Fruit fly (Drosophila melanogaster) whole organism, embryonic: ENCODE results near the gene nol.

ENCODE experiments used
- Bgb ChIP-seq: fragments of 200-800 bp; sonication (Bioruptor generic); IDR thresholded peaks from 2 replicates; pipeline ENCODE4 v1.3.6; 2022; ENCODE audit warnings: missing biosample characterization, missing genetic modification characterization; ENCODE audit not compliant: partially characterized antibody
- C15 ChIP-seq: fragments of 200-800 bp; sonication (Bioruptor generic); IDR thresholded peaks from 3 replicates; pipeline ENCODE4 v1.3.6; 2022; ENCODE audit warnings: missing biosample characterization, missing genetic modification characterization
- CG10321 ChIP-seq: fragments of 200-800 bp; sonication (Bioruptor generic); IDR thresholded peaks from 2 replicates; pipeline ENCODE4 v1.3.6; 2022; ENCODE audit warnings: missing biosample characterization, missing genetic modification characterization
- CG10959 ChIP-seq: fragments of 200-800 bp; sonication (Bioruptor generic); IDR thresholded peaks from 2 replicates; pipeline ENCODE4 v1.3.6; 2022; ENCODE audit warnings: missing biosample characterization, missing genetic modification characterization
- CG13287 ChIP-seq: fragments of 200-800 bp; sonication (Bioruptor generic); IDR thresholded peaks from 2 replicates; pipeline ENCODE4 v1.3.6; 2022; ENCODE audit warnings: missing biosample characterization, missing genetic modification characterization; ENCODE audit not compliant: partially characterized antibody
- CG13624 ChIP-seq: fragments of 200-800 bp; sonication (Bioruptor generic); optimal IDR thresholded peaks from 2 replicates; lab custom pipeline; 2016; ENCODE audit warnings: missing biosample characterization, missing genetic modification characterization
- CG14667 ChIP-seq: fragments of 200-800 bp; sonication (Bioruptor generic); IDR thresholded peaks from 2 replicates; pipeline ENCODE4 v1.3.6; 2022; ENCODE audit warnings: missing biosample characterization, missing genetic modification characterization
- CG15514 ChIP-seq: fragments of 200-800 bp; sonication (Bioruptor generic); optimal IDR thresholded peaks from 3 replicates; lab custom pipeline; 2017; ENCODE audit warnings: missing biosample characterization, missing genetic modification characterization, mild to moderate bottlenecking, moderate library complexity, missing genetic modification reagents
- CG16779 ChIP-seq: fragments of 200-800 bp; sonication (Bioruptor generic); IDR thresholded peaks from 2 replicates; pipeline ENCODE4 v1.3.6; 2022; ENCODE audit warnings: missing biosample characterization, missing genetic modification characterization
- CG17829 ChIP-seq: fragments of 200-800 bp; optimal IDR thresholded peaks from 2 replicates; lab custom pipeline; 2019; ENCODE audit warnings: missing biosample characterization, mild to moderate bottlenecking, missing genetic modification characterization, moderate library complexity
- CG2889 ChIP-seq: fragments of 200-800 bp; sonication (Bioruptor generic); IDR thresholded peaks from 3 replicates; pipeline ENCODE4 v1.3.6; 2022; ENCODE audit warnings: missing biosample characterization, missing genetic modification characterization
- CG30431 ChIP-seq: fragments of 200-800 bp; sonication (Bioruptor generic); optimal IDR thresholded peaks from 2 replicates; lab custom pipeline; 2017; ENCODE audit warnings: missing biosample characterization, missing genetic modification characterization
- CG33213 ChIP-seq: fragments of 200-800 bp; sonication (Bioruptor generic); optimal IDR thresholded peaks from 3 replicates; lab custom pipeline; 2016; ENCODE audit warnings: missing biosample characterization, missing genetic modification characterization
- CG34422 ChIP-seq: fragments of 200-800 bp; sonication (Bioruptor generic); IDR thresholded peaks from 3 replicates; pipeline ENCODE4 v1.3.6; 2022; ENCODE audit warnings: missing biosample characterization, missing genetic modification characterization
- CG4404 ChIP-seq: fragments of 200-800 bp; sonication (Bioruptor generic); IDR thresholded peaks from 2 replicates; pipeline ENCODE4 v1.3.6; 2022; ENCODE audit warnings: missing biosample characterization, missing genetic modification characterization
- CG5245 ChIP-seq: fragments of 200-800 bp; sonication (Bioruptor generic); optimal IDR thresholded peaks from 3 replicates; lab custom pipeline; 2016; ENCODE audit warnings: missing biosample characterization, missing genetic modification characterization
- CG6689 ChIP-seq: fragments of 200-800 bp; sonication (Bioruptor generic); IDR thresholded peaks from 2 replicates; pipeline ENCODE4 v1.3.6; 2022; ENCODE audit warnings: missing biosample characterization, missing genetic modification characterization
- CG6791 ChIP-seq: fragments of 200-800 bp; sonication (Bioruptor generic); IDR thresholded peaks from 3 replicates; pipeline ENCODE4 v1.3.6; 2022; ENCODE audit warnings: missing biosample characterization, missing genetic modification characterization; ENCODE audit not compliant: partially characterized antibody
- CG7786 ChIP-seq: fragments of 200-800 bp; sonication (Bioruptor generic); optimal IDR thresholded peaks from 2 replicates; lab custom pipeline; 2016; ENCODE audit warnings: missing biosample characterization, missing genetic modification characterization
- D19A ChIP-seq: fragments of 200-800 bp; optimal IDR thresholded peaks from 3 replicates; lab custom pipeline; 2019; ENCODE audit warnings: missing biosample characterization, mild to moderate bottlenecking, missing genetic modification characterization, moderate library complexity
- Dfd ChIP-seq, 2 experiments: fragments of >200 bp; optimal IDR thresholded peaks; 2 replicates each; lab custom pipeline; 2017; ENCODE audit warnings: missing biosample characterization in 2 of 2, missing genetic modification characterization in 2 of 2
- Dp ChIP-seq: fragments of 200-800 bp; sonication (Bioruptor generic); optimal IDR thresholded peaks from 2 replicates; lab custom pipeline; 2018; ENCODE audit warnings: missing biosample characterization, mild to moderate bottlenecking, missing genetic modification characterization, moderate library complexity
- Dref ChIP-seq: fragments of 200-800 bp; sonication (Bioruptor generic); IDR thresholded peaks from 2 replicates; pipeline ENCODE4 v1.3.6; 2022; ENCODE audit warnings: missing biosample characterization, missing genetic modification characterization
- Drgx ChIP-seq: fragments of 200-800 bp; sonication (Bioruptor generic); IDR thresholded peaks from 2 replicates; pipeline ENCODE4 v1.3.6; 2022; ENCODE audit warnings: missing biosample characterization, missing genetic modification characterization
- Ets97D ChIP-seq: fragments of 200-800 bp; sonication (Bioruptor generic); optimal IDR thresholded peaks from 3 replicates; lab custom pipeline; 2016; ENCODE audit warnings: missing biosample characterization, missing genetic modification characterization
- Fer2 ChIP-seq: fragments of 200-800 bp; sonication (Bioruptor generic); optimal IDR thresholded peaks from 2 replicates; lab custom pipeline; 2018; ENCODE audit warnings: missing biosample characterization, mild to moderate bottlenecking, missing genetic modification characterization, moderate library complexity
- Hmr ChIP-seq: fragments of 200-800 bp; sonication (Bioruptor generic); optimal IDR thresholded peaks from 3 replicates; lab custom pipeline; 2017; ENCODE audit warnings: mild to moderate bottlenecking, missing biosample characterization, missing genetic modification reagents, missing genetic modification characterization
- Hmx ChIP-seq: fragments of 200-800 bp; sonication (Bioruptor generic); optimal IDR thresholded peaks from 2 replicates; lab custom pipeline; 2016; ENCODE audit warnings: missing biosample characterization, missing genetic modification characterization
- Jarid2 ChIP-seq: fragments of 200-800 bp; sonication (Bioruptor generic); optimal IDR thresholded peaks from 3 replicates; lab custom pipeline; 2017; ENCODE audit warnings: mild to moderate bottlenecking, missing biosample characterization, missing genetic modification reagents, missing genetic modification characterization
- Mad ChIP-seq: fragments of 200-800 bp; sonication (Bioruptor generic); optimal IDR thresholded peaks from 2 replicates; lab custom pipeline; 2016; ENCODE audit warnings: missing biosample characterization, missing genetic modification characterization
- Meics ChIP-seq: fragments of 200-800 bp; sonication (Bioruptor generic); optimal IDR thresholded peaks from 2 replicates; lab custom pipeline; 2017; ENCODE audit warnings: missing biosample characterization, mild to moderate bottlenecking, missing genetic modification characterization
- NC2α ChIP-seq: fragments of 200-800 bp; sonication (Bioruptor generic); optimal IDR thresholded peaks from 2 replicates; lab custom pipeline; 2016; ENCODE audit warnings: missing biosample characterization, missing genetic modification characterization
- Poxn ChIP-seq: fragments of 200-800 bp; sonication (Bioruptor generic); IDR thresholded peaks from 2 replicates; pipeline ENCODE4 v1.3.6; 2022; ENCODE audit warnings: missing biosample characterization, missing genetic modification characterization
- ato ChIP-seq: fragments of 200-800 bp; sonication (Bioruptor generic); IDR thresholded peaks from 2 replicates; pipeline ENCODE4 v1.3.6; 2022; ENCODE audit warnings: missing biosample characterization, missing genetic modification characterization; ENCODE audit not compliant: partially characterized antibody
- bsh ChIP-seq, 2 experiments: fragments of 200-800 bp; sonication (Bioruptor generic); optimal IDR thresholded peaks; 2 replicates each; lab custom pipeline; 2017 to 2018; ENCODE audit warnings: mild to moderate bottlenecking in 2 of 2, missing biosample characterization in 2 of 2, missing genetic modification characterization in 2 of 2, moderate library complexity in 1 of 2
- caup ChIP-seq: fragments of 200-800 bp; sonication (Bioruptor generic); optimal IDR thresholded peaks from 3 replicates; lab custom pipeline; 2017; ENCODE audit warnings: missing biosample characterization, mild to moderate bottlenecking, missing genetic modification characterization, moderate library complexity; ENCODE audit not compliant: severe bottlenecking
- corto ChIP-seq: fragments of 200-800 bp; sonication (Bioruptor generic); optimal IDR thresholded peaks from 2 replicates; lab custom pipeline; 2016; ENCODE audit warnings: missing biosample characterization, mild to moderate bottlenecking, missing genetic modification characterization, moderate library complexity
- crp ChIP-seq, 2 experiments: fragments of 200-800 bp; sonication (Bioruptor generic); optimal IDR thresholded peaks; 2 replicates in 1 of 2; 3 replicates in 1 of 2; lab custom pipeline; 2017; ENCODE audit warnings: missing biosample characterization in 2 of 2, missing genetic modification characterization in 2 of 2, mild to moderate bottlenecking in 1 of 2, moderate library complexity in 1 of 2
- dan ChIP-seq: fragments of 200-800 bp; sonication (Bioruptor generic); IDR thresholded peaks from 2 replicates; pipeline ENCODE4 v1.3.6; 2022; ENCODE audit warnings: missing biosample characterization, missing genetic modification characterization
- dati ChIP-seq: fragments of 200-800 bp; sonication (Bioruptor generic); IDR thresholded peaks from 2 replicates; pipeline ENCODE4 v1.3.6; 2022; ENCODE audit warnings: missing biosample characterization, missing genetic modification characterization
- dimm ChIP-seq: fragments of 200-800 bp; sonication (Bioruptor generic); IDR thresholded peaks from 2 replicates; pipeline ENCODE4 v1.3.6; 2022; ENCODE audit warnings: missing biosample characterization, missing genetic modification characterization
- fd3F ChIP-seq: fragments of 200-800 bp; sonication (Bioruptor generic); optimal IDR thresholded peaks from 2 replicates; lab custom pipeline; 2018; ENCODE audit warnings: missing biosample characterization, mild to moderate bottlenecking, missing genetic modification characterization, moderate library complexity
- lilli ChIP-seq: fragments of 200-800 bp; sonication (Bioruptor generic); optimal IDR thresholded peaks from 3 replicates; lab custom pipeline; 2016; ENCODE audit warnings: missing biosample characterization, missing genetic modification characterization
- oc ChIP-seq: fragments of 200-800 bp; sonication (Bioruptor generic); optimal IDR thresholded peaks from 2 replicates; lab custom pipeline; 2018; ENCODE audit warnings: missing biosample characterization, mild to moderate bottlenecking, missing genetic modification characterization, moderate library complexity
- pnt ChIP-seq: fragments of 200-800 bp; sonication (Bioruptor generic); optimal IDR thresholded peaks from 3 replicates; lab custom pipeline; 2016; ENCODE audit warnings: missing biosample characterization, missing genetic modification characterization
- row ChIP-seq: fragments of 200-800 bp; sonication (Bioruptor generic); IDR thresholded peaks from 3 replicates; pipeline ENCODE4 v1.3.6; 2022; ENCODE audit warnings: missing biosample characterization, missing genetic modification characterization
- sens ChIP-seq: fragments of 200-800 bp; sonication (Bioruptor generic); peaks from one replicate; lab custom pipeline; 2016; ENCODE audit warnings: missing biosample characterization, missing genetic modification characterization
- seq ChIP-seq: fragments of 200-800 bp; sonication (Bioruptor generic); IDR thresholded peaks from 2 replicates; pipeline ENCODE4 v1.3.6; 2022; ENCODE audit warnings: missing biosample characterization, missing genetic modification characterization
- so ChIP-seq: fragments of 200-800 bp; sonication (Bioruptor generic); IDR thresholded peaks from 3 replicates; pipeline ENCODE4 v1.3.6; 2022; ENCODE audit warnings: missing biosample characterization, missing genetic modification characterization
- sqz ChIP-seq: fragments of 200-800 bp; sonication (Bioruptor generic); optimal IDR thresholded peaks from 3 replicates; lab custom pipeline; 2018; ENCODE audit warnings: missing biosample characterization, mild to moderate bottlenecking, missing genetic modification characterization
- ssp ChIP-seq: fragments of 200-800 bp; sonication (Bioruptor generic); IDR thresholded peaks from 2 replicates; pipeline ENCODE4 v1.3.6; 2022; ENCODE audit warnings: missing biosample characterization, missing genetic modification characterization
- unpg ChIP-seq: fragments of 200-800 bp; sonication (Bioruptor generic); optimal IDR thresholded peaks from 3 replicates; lab custom pipeline; 2018; ENCODE audit warnings: missing biosample characterization, mild to moderate bottlenecking, missing genetic modification characterization, moderate library complexity

The nol gene

dm6 chr3L:11135846-11136245, 5.2 kb downstream of the nol start, which contains the start of gene IRSp53 (continued):
- TF ChIP-seq seq (GFP tag; lab: Robert Waterston, UW) = no peak
- TF ChIP-seq D19A (tag; lab: Kevin White, UChicago) = no peak
- no peak for TF ChIP-seq CG6689 (GFP tag; lab: Robert Waterston, UW)
- peak; percentile 0 for TF ChIP-seq corto (GFP tag; lab: Kevin White, UChicago)
- TF ChIP-seq dan (GFP tag; lab: Robert Waterston, UW) = no peak
- peak; percentile 61 for TF ChIP-seq CG15514 (GFP tag; lab: Kevin White, UChicago)
- TF ChIP-seq crp (GFP tag; optimal IDR thresholded peaks at IDR 0.05; lab: Kevin White, UChicago) = no peak
- no peak for TF ChIP-seq Hmx
- TF ChIP-seq CG2889 (GFP tag; lab: Robert Waterston, UW) = no peak
- TF ChIP-seq sens (GFP tag; lab: Kevin White, UChicago) = peak; percentile 57
- no peak for TF ChIP-seq dimm (GFP tag; lab: Robert Waterston, UW)
- no peak for TF ChIP-seq Ets97D
- peak; percentile 51; the same call in 1 of the 2 replicates for TF ChIP-seq ato (GFP tag; lab: Robert Waterston, UW)
- no peak for TF ChIP-seq Dp (GFP tag; lab: Kevin White, UChicago)
- no peak for TF ChIP-seq Mad (GFP tag; lab: Kevin White, UChicago)
- TF ChIP-seq Poxn (GFP tag; lab: Robert Waterston, UW) = no peak
- TF ChIP-seq Jarid2 (GFP tag; lab: Kevin White, UChicago) = peak; percentile 79
- TF ChIP-seq CG34422 (GFP tag; lab: Robert Waterston, UW) = no peak
- peak; percentile 11 for TF ChIP-seq caup (GFP tag; lab: Kevin White, UChicago)
- TF ChIP-seq Hmr (GFP tag; lab: Kevin White, UChicago) = no peak
- no peak for TF ChIP-seq bsh (GFP tag; optimal IDR thresholded peaks at IDR 0.05; lab: Kevin White, UChicago)
- no peak for TF ChIP-seq so (GFP tag; lab: Robert Waterston, UW)
- TF ChIP-seq CG14667 (GFP tag; lab: Robert Waterston, UW) = no peak
- TF ChIP-seq CG33213 (GFP tag; lab: Kevin White, UChicago) = no peak
- TF ChIP-seq CG6791 = no peak
- TF ChIP-seq CG13624 (GFP tag; lab: Kevin White, UChicago) = no peak
- TF ChIP-seq dati (GFP tag; lab: Robert Waterston, UW) = no peak
- TF ChIP-seq sqz = peak; percentile 37
- TF ChIP-seq Dfd (GFP tag; optimal IDR thresholded peaks at IDR 0.05; lab: Kevin White, UChicago) = no peak
- no peak for TF ChIP-seq Meics (GFP tag; lab: Kevin White, UChicago)
- TF ChIP-seq Drgx (GFP tag; lab: Robert Waterston, UW) = 0 out of 2 replicates have a peak, but pooled peaks have one; percentile 5
- TF ChIP-seq CG7786 = no peak
- no peak for TF ChIP-seq CG10959 (GFP tag; lab: Robert Waterston, UW)
- TF ChIP-seq fd3F = no peak
- no peak for TF ChIP-seq CG10321 (GFP tag; lab: Robert Waterston, UW)
- no peak for TF ChIP-seq CG16779
- TF ChIP-seq CG30431 (GFP tag; lab: Kevin White, UChicago) = no peak
- TF ChIP-seq NC2α = no peak
- no peak for TF ChIP-seq CG5245 (GFP tag; lab: Kevin White, UChicago)
- no peak for TF ChIP-seq row
- no peak for TF ChIP-seq oc (tag; lab: Kevin White, UChicago)
- TF ChIP-seq ssp (GFP tag; lab: Robert Waterston, UW) = no peak
- no peak for TF ChIP-seq CG17829 (tag; lab: Kevin White, UChicago)
- TF ChIP-seq CG13287 (GFP tag; lab: Robert Waterston, UW) = peak; percentile 31; the same call in 1 of the 2 replicates
- no peak for TF ChIP-seq pnt
- no peak for TF ChIP-seq CG4404 (GFP tag; lab: Robert Waterston, UW)
- TF ChIP-seq Bgb = 0 out of 2 replicates have a peak, but pooled peaks have one; percentile 17
- TF ChIP-seq Dref (GFP tag; lab: Robert Waterston, UW) = no peak
- no peak for TF ChIP-seq Fer2 (tag; lab: Kevin White, UChicago)
- TF ChIP-seq unpg = no peak
- no peak for TF ChIP-seq lilli
- no peak for TF ChIP-seq C15 (GFP tag; lab: Robert Waterston, UW)
